Worm (Caenorhabditis elegans) whole organism, midembryonic: ENCODE results near the gene B0284.3.

Experiments
- cog-1 ChIP-seq: sonication (generic microtip); optimal IDR thresholded peaks from 2 replicates; lab custom pipeline; 2016; ENCODE audit warnings: missing genetic modification characterization, missing compliant biosample characterization
- flt-1 ChIP-seq: fragments of 200-800 bp; sonication (Bioruptor generic); IDR thresholded peaks from 2 replicates; pipeline ENCODE4 v1.3.6; 2022; ENCODE audit warnings: missing genetic modification characterization, missing compliant biosample characterization
- klf-2 ChIP-seq: fragments of 200-800 bp; sonication (Bioruptor generic); conservative IDR thresholded peaks from 2 replicates; pipeline ENCODE4 v1.3.6; 2022; ENCODE audit warnings: missing genetic modification reagents, missing genetic modification characterization, missing compliant biosample characterization
- ref-1 ChIP-seq: fragments of 200-800 bp; sonication (Bioruptor generic); conservative IDR thresholded peaks from 2 replicates; pipeline ENCODE4 v1.3.6; 2022; ENCODE audit warnings: missing genetic modification reagents, missing genetic modification characterization, missing compliant biosample characterization
- tab-1 ChIP-seq: fragments of 200-800 bp; sonication (Bioruptor generic); IDR thresholded peaks from 2 replicates; pipeline ENCODE4 v1.3.6; 2022; ENCODE audit warnings: missing genetic modification characterization, missing compliant biosample characterization
- ztf-23 ChIP-seq: fragments of 200-800 bp; sonication (Bioruptor generic); IDR thresholded peaks from 2 replicates; pipeline ENCODE4 v1.3.6; 2022; ENCODE audit warnings: missing genetic modification reagents, missing genetic modification characterization, missing compliant biosample characterization
- ztf-29 ChIP-seq: fragments of 200-800 bp; sonication (Bioruptor generic); IDR thresholded peaks from 2 replicates; pipeline ENCODE4 v1.3.6; 2022; ENCODE audit warnings: missing genetic modification reagents, missing genetic modification characterization, missing compliant biosample characterization

- no peak for TF ChIP-seq klf-2 (GFP tag; lab: Robert Waterston, UW)
- TF ChIP-seq tab-1 (GFP tag; lab: Robert Waterston, UW): no peak
- TF ChIP-seq cog-1: no peak
- no peak for TF ChIP-seq flt-1 (GFP tag; lab: Robert Waterston, UW)
- TF ChIP-seq ref-1 (GFP tag; lab: Robert Waterston, UW): no peak
- no peak for TF ChIP-seq ztf-23 (GFP tag; lab: Robert Waterston, UW)
- no peak for TF ChIP-seq ztf-29 (GFP tag; lab: Robert Waterston, UW)
Measured at ce11 chrIII:4394496-4394895, 14.9 kb upstream of the B0284.3 start, which contains the start of gene R07E5.4.
